Fruit fly (Drosophila melanogaster) whole organism, pupa: ENCODE measurements around the gene CG12224.
A peak's percentile ranks its signal among the peaks of the same experiment; 100 is the strongest.

Experiments used
- CG10348 ChIP-seq: fragments of 200-800 bp; sonication (Bioruptor generic); IDR thresholded peaks from 2 replicates; pipeline ENCODE4 v1.3.6; 2022; ENCODE audit warnings: missing biosample characterization, missing genetic modification characterization
- CG12605 ChIP-seq: fragments of 200-800 bp; sonication (Bioruptor generic); IDR thresholded peaks from 2 replicates; pipeline ENCODE4 v1.3.6; 2022; ENCODE audit warnings: missing biosample characterization, missing genetic modification characterization
- CG13204 ChIP-seq: fragments of 200-800 bp; sonication (Bioruptor generic); optimal IDR thresholded peaks from 2 replicates; lab custom pipeline; 2018; ENCODE audit warnings: missing biosample characterization, mild to moderate bottlenecking, missing genetic modification characterization, moderate library complexity
- CG14655 ChIP-seq: fragments of 200-800 bp; sonication (Bioruptor generic); optimal IDR thresholded peaks from 3 replicates; lab custom pipeline; 2017; ENCODE audit warnings: mild to moderate bottlenecking, missing biosample characterization, missing genetic modification reagents, missing genetic modification characterization
- CG15710 ChIP-seq: fragments of 200-800 bp; sonication (Bioruptor generic); optimal IDR thresholded peaks from 2 replicates; lab custom pipeline; 2018; ENCODE audit warnings: missing biosample characterization, mild to moderate bottlenecking, missing genetic modification characterization, moderate library complexity
- CG17806 ChIP-seq: fragments of 200-800 bp; sonication (Bioruptor generic); optimal IDR thresholded peaks from 2 replicates; lab custom pipeline; 2018; ENCODE audit warnings: missing biosample characterization, mild to moderate bottlenecking, missing genetic modification characterization, moderate library complexity
- CG32121 ChIP-seq: fragments of 200-800 bp; sonication (Bioruptor generic); IDR thresholded peaks from 2 replicates; pipeline ENCODE4 v1.3.6; 2022; ENCODE audit warnings: missing biosample characterization, missing genetic modification characterization
- CG34367 ChIP-seq: fragments of 200-800 bp; sonication (Bioruptor generic); optimal IDR thresholded peaks from 2 replicates; lab custom pipeline; 2018; ENCODE audit warnings: missing biosample characterization, mild to moderate bottlenecking, missing genetic modification characterization
- CG4496 ChIP-seq: fragments of 200-800 bp; sonication (Bioruptor generic); IDR thresholded peaks from 3 replicates; pipeline ENCODE4 v1.3.6; 2022; ENCODE audit warnings: missing biosample characterization, missing genetic modification characterization
- CG8159 ChIP-seq: fragments of 200-800 bp; sonication (Bioruptor generic); optimal IDR thresholded peaks from 3 replicates; lab custom pipeline; 2018; ENCODE audit warnings: missing biosample characterization, mild to moderate bottlenecking, missing genetic modification characterization, moderate library complexity
- CG8301 ChIP-seq: fragments of 200-800 bp; sonication (Bioruptor generic); optimal IDR thresholded peaks from 2 replicates; lab custom pipeline; 2018; ENCODE audit warnings: missing biosample characterization, mild to moderate bottlenecking, missing genetic modification characterization
- CG9948 ChIP-seq: fragments of 200-800 bp; sonication (Bioruptor generic); optimal IDR thresholded peaks from 2 replicates; lab custom pipeline; 2018; ENCODE audit warnings: missing biosample characterization, mild to moderate bottlenecking, missing genetic modification characterization, moderate library complexity
- D1 ChIP-seq: fragments of 200-800 bp; sonication (Bioruptor generic); optimal IDR thresholded peaks from 2 replicates; lab custom pipeline; 2018; ENCODE audit warnings: missing biosample characterization, mild to moderate bottlenecking, missing genetic modification characterization, moderate library complexity
- EcR ChIP-seq: fragments of 200-800 bp; sonication (Bioruptor generic); optimal IDR thresholded peaks from 3 replicates; lab custom pipeline; 2019; ENCODE audit warnings: missing biosample characterization, missing genetic modification characterization, mild to moderate bottlenecking, moderate library complexity, missing genetic modification reagents
- Ets98B ChIP-seq: fragments of 200-800 bp; sonication (Bioruptor generic); IDR thresholded peaks from 2 replicates; pipeline ENCODE4 v1.3.6; 2022; ENCODE audit warnings: missing biosample characterization, missing genetic modification characterization
- Pif1A ChIP-seq: fragments of 200-800 bp; sonication (Bioruptor generic); optimal IDR thresholded peaks from 3 replicates; lab custom pipeline; 2016; ENCODE audit warnings: missing biosample characterization, missing genetic modification characterization
- Pif1B ChIP-seq: fragments of 200-800 bp; sonication (Bioruptor generic); optimal IDR thresholded peaks from 3 replicates; lab custom pipeline; 2016; ENCODE audit warnings: missing biosample characterization, missing genetic modification characterization
- Snoo ChIP-seq: fragments of 200-800 bp; sonication (Bioruptor generic); optimal IDR thresholded peaks from 3 replicates; lab custom pipeline; 2017; ENCODE audit warnings: missing biosample characterization, mild to moderate bottlenecking, missing genetic modification characterization, inconsistent platforms
- fd96Ca ChIP-seq: fragments of 200-800 bp; sonication (Bioruptor generic); IDR thresholded peaks from 3 replicates; pipeline ENCODE4 v1.3.6; 2022; ENCODE audit warnings: missing biosample characterization, missing genetic modification characterization
- gl ChIP-seq: fragments of 200-800 bp; sonication (Bioruptor generic); optimal IDR thresholded peaks from 2 replicates; lab custom pipeline; 2018; ENCODE audit warnings: missing biosample characterization, mild to moderate bottlenecking, missing genetic modification characterization
- rn ChIP-seq: fragments of 200-800 bp; sonication (Bioruptor generic); IDR thresholded peaks from 2 replicates; pipeline ENCODE4 v1.3.6; 2022; ENCODE audit warnings: missing biosample characterization, missing genetic modification characterization

Gene CG12224

dm6 chr3R:11976556-11977335 is 5.1 kb downstream of the CG12224 start, which contains the start of gene CG10005:
Gene CG10005, minus strand, starts transcription at chr3R:11977197.
- TF ChIP-seq Pif1B, result peak; percentile 25
- peak; percentile 30; the same call in 1 of the 2 replicates for TF ChIP-seq Ets98B (GFP tag; lab: Robert Waterston, UW)
- TF ChIP-seq EcR (GFP tag; lab: Kevin White, UChicago), result peak; percentile 95
- no peak for TF ChIP-seq D1 (tag; lab: Kevin White, UChicago)

DNA sequence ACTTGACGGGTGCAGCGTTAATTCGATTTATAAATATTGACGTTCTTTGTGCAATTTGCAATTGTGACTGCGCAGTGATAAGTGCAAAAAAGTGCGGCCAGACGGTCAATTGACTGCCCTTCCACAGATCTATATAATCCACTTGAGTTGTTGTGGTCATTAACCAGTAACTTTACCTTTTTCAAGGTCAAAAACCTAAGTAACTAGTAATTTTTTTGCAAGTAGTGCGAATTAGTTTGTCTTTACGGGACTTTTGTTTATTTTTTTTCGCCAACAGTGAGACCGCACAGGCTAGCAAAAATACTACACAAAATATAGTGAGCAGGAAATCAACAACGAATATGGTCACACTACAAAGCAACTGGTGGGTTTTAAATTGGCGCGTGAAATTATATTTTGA is 7.2 kb downstream of the CG12224 start, which contains the start of gene Tango9:
Gene Tango9, minus strand, starts transcription at position 280 of the 400 bp plus-strand sequence.
- TF ChIP-seq Snoo (tag; lab: Kevin White, UChicago) (peak; percentile 68), CG32121 (no peak), CG17806 (tag; lab: Kevin White, UChicago) (peak; percentile 11), CG14655 (GFP tag; lab: Kevin White, UChicago) (no peak), CG8301 (tag; lab: Kevin White, UChicago) (no peak), gl (peak; percentile 63), CG4496 (no peak), Ets98B (GFP tag; lab: Robert Waterston, UW) (peak; percentile 36; the same call in 1 of the 2 replicates), EcR (GFP tag; lab: Kevin White, UChicago) (peak; percentile 73), rn (no peak), D1 (tag; lab: Kevin White, UChicago) (no peak), Pif1B (no peak), CG10348 (GFP tag; lab: Robert Waterston, UW) (no peak), fd96Ca (no peak), CG15710 (peak; percentile 5), CG8159 (peak; percentile 45), CG34367 (tag; lab: Kevin White, UChicago) (peak; percentile 41), Pif1A (no peak), CG12605 (GFP tag; lab: Robert Waterston, UW) (peak; percentile 74), CG13204 (GFP tag; lab: Kevin White, UChicago) (no peak), CG9948 (tag; lab: Kevin White, UChicago) (peak; percentile 23)

- peak; percentile 24 for TF ChIP-seq EcR (GFP tag; lab: Kevin White, UChicago)
- no peak for TF ChIP-seq D1 (tag; lab: Kevin White, UChicago)
- TF ChIP-seq, all 21 proteins: peak for 1
These were observed 8.0 kb downstream of the CG12224 start for dm6 chr3R:11973826-11974225.

DNA sequence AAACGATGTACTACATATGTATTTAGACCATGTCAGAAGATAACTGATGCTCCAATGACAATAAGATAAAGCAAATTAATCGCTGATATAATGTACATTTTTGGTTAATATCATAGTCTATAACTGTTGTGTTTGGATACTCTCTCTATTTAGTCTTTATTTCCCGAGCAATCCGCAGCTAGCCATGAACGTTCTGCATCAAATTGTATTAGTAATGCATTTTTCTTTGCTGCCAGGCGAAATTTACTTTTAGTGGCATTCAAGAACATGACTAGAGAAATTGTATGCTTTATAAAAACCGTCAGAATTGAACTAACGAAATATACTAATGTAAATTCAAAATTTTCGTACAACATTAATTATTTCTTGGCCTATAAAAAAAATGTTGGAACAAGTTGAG is 10.5 kb downstream of the CG12224 start, which contains the start of gene GC2:
Gene GC2, plus strand, starts transcription at position 301 of the 400 bp plus-strand sequence.
- TF ChIP-seq gl (no peak), CG17806 (tag; lab: Kevin White, UChicago) (no peak), fd96Ca (no peak), CG14655 (GFP tag; lab: Kevin White, UChicago) (no peak), Pif1B (no peak), CG13204 (GFP tag; lab: Kevin White, UChicago) (no peak), CG32121 (no peak), Snoo (tag; lab: Kevin White, UChicago) (no peak), CG10348 (GFP tag; lab: Robert Waterston, UW) (no peak), Pif1A (no peak), CG8159 (no peak), CG4496 (no peak)

- TF ChIP-seq CG14655 (GFP tag; lab: Kevin White, UChicago), result no peak
- peak; percentile 21 for TF ChIP-seq CG15710
- TF ChIP-seq CG10348 (GFP tag; lab: Robert Waterston, UW), result no peak
- TF ChIP-seq CG8159, result peak; percentile 16
- TF ChIP-seq CG12605 (GFP tag; lab: Robert Waterston, UW), result 0 out of 2 replicates have a peak, but pooled peaks have one; percentile 22
- peak; percentile 10 for TF ChIP-seq Pif1B
- peak; percentile 66 for TF ChIP-seq Ets98B (GFP tag; lab: Robert Waterston, UW)
- no peak for TF ChIP-seq fd96Ca
- TF ChIP-seq Snoo (tag; lab: Kevin White, UChicago), result no peak
- peak; percentile 8 for TF ChIP-seq CG9948 (tag; lab: Kevin White, UChicago)
- peak; percentile 59 for TF ChIP-seq CG8301 (tag; lab: Kevin White, UChicago)
- TF ChIP-seq Pif1A, result no peak
- no peak for TF ChIP-seq rn
- TF ChIP-seq CG34367 (tag; lab: Kevin White, UChicago), result no peak
- no peak for TF ChIP-seq gl
- TF ChIP-seq EcR (GFP tag; lab: Kevin White, UChicago), result no peak
- TF ChIP-seq CG17806 (tag; lab: Kevin White, UChicago), result peak; percentile 17
- no peak for TF ChIP-seq CG13204 (GFP tag; lab: Kevin White, UChicago)
- TF ChIP-seq D1 (tag; lab: Kevin White, UChicago), result no peak
- TF ChIP-seq CG32121, result peak; percentile 71
- TF ChIP-seq CG4496, result peak; percentile 45; the same call in 1 of the 3 replicates
These were observed 12.6 kb downstream of the CG12224 start for dm6 chr3R:11969217-11969616.

dm6 chr3R:11968030-11968753 is 13.7 kb downstream of the CG12224 start:
- no peak for TF ChIP-seq rn
- peak; percentile 84 for TF ChIP-seq EcR (GFP tag; lab: Kevin White, UChicago)
- no peak for TF ChIP-seq Pif1A
